Worm (Caenorhabditis elegans): ENCODE measurements around the gene hex-3.

The hex-3 gene

ce11 chrIII:10815199-10815598 is 33.8 kb upstream of the hex-3 start:
- TF ChIP-seq pag-3 (tag; optimal IDR thresholded peaks at IDR 0.05; ENCODE audit: borderline replicate concordance) (no peak), hlh-13 (GFP tag; optimal IDR thresholded peaks at IDR 0.05) (no peak)

DNA sequence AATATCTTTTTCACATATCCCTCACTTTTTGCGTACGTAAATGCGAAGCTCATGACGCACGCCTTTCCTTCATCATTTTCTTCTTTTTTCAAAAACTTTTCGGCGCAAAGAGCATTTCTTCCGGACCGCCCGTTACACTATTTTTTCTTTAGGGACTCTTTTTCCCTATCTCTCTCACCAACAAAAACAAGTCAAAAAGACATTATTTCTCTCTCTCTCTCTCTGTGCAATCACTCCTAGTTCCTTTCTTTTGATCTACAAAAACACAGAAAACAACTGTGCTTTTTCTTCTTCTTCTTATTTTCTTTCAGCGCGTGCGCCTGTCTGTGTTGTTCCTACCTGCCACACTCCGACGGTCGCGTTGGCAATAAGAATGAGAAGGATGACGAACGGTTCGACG is 33.0 kb upstream of the hex-3 start:
- TF ChIP-seq unc-55 (GFP tag; optimal IDR thresholded peaks at IDR 0.05) (peak; percentile 2), zip-5 (tag; optimal IDR thresholded peaks at IDR 0.05) (no peak), ceh-18 (tag; optimal IDR thresholded peaks at IDR 0.05) (peak; percentile 89)

ce11 chrIII:10816800-10817418 is 32.1 kb upstream of the hex-3 start, which contains the start of gene sca-1:
sca-1 (minus strand) TSS chrIII:10816850.
- TF ChIP-seq nhr-232 (tag; optimal IDR thresholded peaks at IDR 0.05) (no peak), ztf-16 (tag; optimal IDR thresholded peaks at IDR 0.05) (peak; percentile 0), ceh-9 (tag; optimal IDR thresholded peaks at IDR 0.05) (no peak), ceh-18 (tag; optimal IDR thresholded peaks at IDR 0.05) (peak; percentile 86), ceh-22 (tag; optimal IDR thresholded peaks at IDR 0.05) (no peak), ttx-3 (tag; optimal IDR thresholded peaks at IDR 0.05) (no peak), ceh-6 (GFP tag; optimal IDR thresholded peaks at IDR 0.05) (no peak), ceh-34 (tag; optimal IDR thresholded peaks at IDR 0.05) (peak; percentile 32)

DNA sequence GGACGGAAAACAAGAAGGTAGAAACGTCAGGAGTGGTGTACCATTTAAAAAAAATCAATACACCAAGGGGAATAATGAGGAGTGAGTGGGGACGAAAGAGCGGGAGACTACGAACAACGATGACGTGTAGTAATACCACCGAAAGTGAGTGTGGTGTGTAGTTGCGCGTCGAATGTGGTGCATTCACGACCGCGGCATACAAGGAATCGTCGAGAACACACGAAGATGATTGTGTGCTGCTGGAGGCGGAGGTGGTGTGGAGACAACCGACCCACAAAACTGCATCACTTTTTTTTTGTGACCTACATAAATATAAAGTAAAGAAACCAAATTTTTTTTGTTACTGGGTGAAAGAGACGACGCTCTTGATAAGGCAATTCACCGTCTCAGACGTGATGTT is 30.7 kb upstream of the hex-3 start:
- TF ChIP-seq ztf-16 (tag; optimal IDR thresholded peaks at IDR 0.05) (peak; percentile 53), sox-2 (GFP tag; IDR thresholded peaks at IDR 0.05) (peak; percentile 20; the same call in 1 of the 2 replicates), che-1 (tag; optimal IDR thresholded peaks at IDR 0.05) (no peak), ceh-30 (tag; optimal IDR thresholded peaks at IDR 0.05) (peak; percentile 63), ceh-34 (tag; optimal IDR thresholded peaks at IDR 0.05) (peak; percentile 13), ttx-3 (tag; optimal IDR thresholded peaks at IDR 0.05) (no peak), fkh-6 (tag; optimal IDR thresholded peaks at IDR 0.05) (no peak), nhr-232 (tag; optimal IDR thresholded peaks at IDR 0.05) (peak; percentile 9), rnt-1 (tag; optimal IDR thresholded peaks at IDR 0.05) (peak; percentile 6), C08G9.2 (tag; optimal IDR thresholded peaks at IDR 0.05) (peak; percentile 21), ceh-14 (tag; optimal IDR thresholded peaks at IDR 0.05) (peak; percentile 8), syd-9 (tag; optimal IDR thresholded peaks at IDR 0.05) (no peak), pag-3 (tag; optimal IDR thresholded peaks at IDR 0.05; ENCODE audit: borderline replicate concordance) (no peak), nfya-1 (tag; optimal IDR thresholded peaks at IDR 0.05) (peak; percentile 43), ceh-31 (tag; optimal IDR thresholded peaks at IDR 0.05) (peak; percentile 70), elt-2 (tag; optimal IDR thresholded peaks at IDR 0.05) (peak; percentile 18), tbx-2 (tag; optimal IDR thresholded peaks at IDR 0.05) (peak; percentile 60), ceh-2 (tag; optimal IDR thresholded peaks at IDR 0.05) (peak; percentile 23), unc-86 (tag; optimal IDR thresholded peaks at IDR 0.05) (peak; percentile 18), ceh-48 (tag; optimal IDR thresholded peaks at IDR 0.05) (peak; percentile 44), ceh-45 (GFP tag; IDR thresholded peaks at IDR 0.05) (no peak)

- TF ChIP-seq unc-86 (tag; optimal IDR thresholded peaks at IDR 0.05) (no peak), ceh-48 (tag; optimal IDR thresholded peaks at IDR 0.05) (peak; percentile 53)
Observed at ce11 chrIII:10819257-10819656, 29.8 kb upstream of the hex-3 start.

ce11 chrIII:10819778-10820177 is 29.2 kb upstream of the hex-3 start:
- TF ChIP-seq mec-3 (tag; optimal IDR thresholded peaks at IDR 0.05; ENCODE audit: borderline replicate concordance), result peak; percentile 1
- TF ChIP-seq unc-55 (GFP tag; optimal IDR thresholded peaks at IDR 0.05), result peak; percentile 22
- TF ChIP-seq ceh-34 (tag; optimal IDR thresholded peaks at IDR 0.05), result peak; percentile 49
- no peak for TF ChIP-seq sdc-2 (tag; optimal IDR thresholded peaks at IDR 0.05)
- TF ChIP-seq ceh-18 (tag; optimal IDR thresholded peaks at IDR 0.05), result peak; percentile 70

Measured in whole organism, late embryonic.